Worm (Caenorhabditis elegans) whole organism, late embryonic: ENCODE data around the gene F59F5.7.

ENCODE experiments used
- K02D7.2 ChIP-seq: sonication (generic microtip); optimal IDR thresholded peaks from 2 replicates; lab custom pipeline; 2017; ENCODE audit warnings: mild to moderate bottlenecking, missing genetic modification characterization, missing compliant biosample characterization
- ama-1 ChIP-seq: fragments of 150-350 bp; optimal IDR thresholded peaks from 2 replicates; lab custom pipeline; 2014
- ceh-19 ChIP-seq: fragments of 200-800 bp; sonication (Bioruptor generic); optimal IDR thresholded peaks from 2 replicates; lab custom pipeline; 2018; ENCODE audit warnings: mild to moderate bottlenecking, missing genetic modification characterization, missing compliant biosample characterization
- dmd-4 ChIP-seq: sonication (generic microtip); optimal IDR thresholded peaks from 2 replicates; lab custom pipeline; 2016; ENCODE audit warnings: borderline replicate concordance, missing genetic modification characterization, missing compliant biosample characterization
- elt-4 ChIP-seq: sonication (generic microtip); optimal IDR thresholded peaks from 2 replicates; lab custom pipeline; 2016; ENCODE audit warnings: missing genetic modification characterization, missing compliant biosample characterization
- ets-4 ChIP-seq: sonication (generic microtip); optimal IDR thresholded peaks from 2 replicates; lab custom pipeline; 2016; ENCODE audit warnings: missing genetic modification characterization, missing compliant biosample characterization
- eyg-1 ChIP-seq: sonication (generic microtip); optimal IDR thresholded peaks from 2 replicates; lab custom pipeline; 2016; ENCODE audit warnings: missing genotype, missing genetic modification characterization, missing compliant biosample characterization
- fkh-6 ChIP-seq: sonication (generic microtip); optimal IDR thresholded peaks from 2 replicates; lab custom pipeline; 2016; ENCODE audit warnings: missing genetic modification characterization, missing compliant biosample characterization
- lin-11 ChIP-seq: fragments of 200-800 bp; sonication (Bioruptor generic); optimal IDR thresholded peaks from 2 replicates; lab custom pipeline; 2018; ENCODE audit warnings: mild to moderate bottlenecking, missing genetic modification characterization, missing compliant biosample characterization
- madf-2 ChIP-seq: sonication (generic microtip); optimal IDR thresholded peaks from 2 replicates; lab custom pipeline; 2017; ENCODE audit warnings: missing genetic modification characterization, missing compliant biosample characterization
- mec-3 ChIP-seq: sonication (generic microtip); optimal IDR thresholded peaks from 2 replicates; lab custom pipeline; 2016; ENCODE audit warnings: borderline replicate concordance, missing genetic modification characterization, missing compliant biosample characterization
- pqm-1 ChIP-seq: sonication (generic microtip); optimal IDR thresholded peaks from 2 replicates; lab custom pipeline; 2016; ENCODE audit warnings: missing genetic modification characterization, missing compliant biosample characterization
- pros-1 ChIP-seq: fragments of 150-350 bp; optimal IDR thresholded peaks from 2 replicates; lab custom pipeline; 2014; ENCODE audit warnings: missing biosample characterization, missing genetic modification reagents, missing genetic modification characterization

DNA sequence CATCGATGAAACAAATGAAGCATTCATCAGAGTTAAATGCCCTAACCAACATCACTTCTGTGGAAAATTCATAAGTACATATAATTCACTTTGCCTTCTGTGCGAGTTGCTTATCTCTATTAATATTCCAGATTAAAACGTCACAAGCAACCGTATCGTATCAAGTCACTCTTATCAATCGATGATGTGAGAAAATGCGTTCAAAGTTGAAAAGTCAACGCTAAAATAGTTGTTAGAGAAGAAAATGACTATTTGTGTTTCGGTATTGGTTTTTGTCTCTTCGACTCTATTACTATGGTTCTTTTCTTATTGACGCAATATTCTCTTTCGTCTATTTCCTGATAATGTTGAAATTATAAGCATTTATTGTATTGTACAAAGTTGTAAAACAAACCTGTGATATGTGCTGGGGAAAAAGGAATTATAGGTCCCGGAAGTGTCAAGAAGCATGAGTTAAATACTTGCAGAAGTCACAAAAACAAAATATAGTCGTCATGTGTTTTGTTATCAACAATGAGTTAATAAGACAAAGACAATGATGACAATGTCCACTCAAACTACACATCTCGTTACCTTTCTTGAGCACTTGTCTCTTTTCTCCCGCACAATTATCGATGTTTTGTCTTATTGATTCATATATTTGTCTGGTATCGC lies 27.0 kb upstream of the F59F5.7 start:
- no peak for TF ChIP-seq ama-1 (lab: Kevin White, UChicago)
- TF ChIP-seq mec-3 (tag; lab: Kevin White, UChicago) = no peak
- TF ChIP-seq fkh-6 (tag; lab: Kevin White, UChicago) = no peak
- TF ChIP-seq ets-4 (tag; lab: Kevin White, UChicago) = no peak
- TF ChIP-seq pros-1 (tag; lab: Kevin White, UChicago) = no peak
- no peak for TF ChIP-seq dmd-4
- no peak for TF ChIP-seq elt-4
- TF ChIP-seq ceh-19 (GFP tag; lab: Kevin White, UChicago) = no peak
- no peak for TF ChIP-seq pqm-1
- TF ChIP-seq lin-11 (tag; lab: Kevin White, UChicago) = no peak
- TF ChIP-seq madf-2 (tag; lab: Kevin White, UChicago) = no peak
- no peak for TF ChIP-seq K02D7.2 (tag; lab: Kevin White, UChicago)
- TF ChIP-seq eyg-1 (tag; lab: Kevin White, UChicago) = no peak
